Worm (Caenorhabditis elegans) whole organism, L4/young adult: ENCODE results near the gene E04F6.10.

Source experiments
- W03F9.2 ChIP-seq: fragments of 150-350 bp; optimal IDR thresholded peaks from 2 replicates; lab custom pipeline; 2014; ENCODE audit warnings: missing biosample characterization, missing genetic modification characterization
- dao-5 ChIP-seq: sonication (generic microtip); optimal IDR thresholded peaks from 2 replicates; lab custom pipeline; 2016; ENCODE audit warnings: missing genotype, missing genetic modification characterization, moderate library complexity, missing compliant biosample characterization
- him-1 ChIP-seq: sonication (generic microtip); optimal IDR thresholded peaks from 2 replicates; lab custom pipeline; 2016; ENCODE audit warnings: missing genotype, missing genetic modification reagents, missing genetic modification characterization, missing compliant biosample characterization

ce11 chrII:7253073-7253472 lies 36.1 kb upstream of the E04F6.10 start, which contains the start of gene lsm-4:
- TF ChIP-seq him-1 (no peak), dao-5 (no peak), W03F9.2 (tag; lab: Kevin White, UChicago) (no peak)
